Fruit fly (Drosophila melanogaster) whole organism, embryonic: ENCODE measurements around the gene Jon25Bi.
A peak's percentile ranks its signal among the peaks of the same experiment; 100 is the strongest.

Source experiments
- Asciz ChIP-seq: fragments of 200-800 bp; sonication (Bioruptor generic); optimal IDR thresholded peaks from 2 replicates; lab custom pipeline; 2017; ENCODE audit warnings: missing biosample characterization, mild to moderate bottlenecking, missing genetic modification characterization, missing genetic modification reagents
- C15 ChIP-seq: fragments of 200-800 bp; sonication (Bioruptor generic); IDR thresholded peaks from 3 replicates; pipeline ENCODE4 v1.3.6; 2022; ENCODE audit warnings: missing biosample characterization, missing genetic modification characterization
- CG11085 ChIP-seq: fragments of 200-800 bp; sonication (Bioruptor generic); IDR thresholded peaks from 2 replicates; pipeline ENCODE4 v1.3.6; 2022; ENCODE audit warnings: missing biosample characterization, missing genetic modification characterization
- CG11560 ChIP-seq: fragments of 200-800 bp; sonication (Bioruptor generic); IDR thresholded peaks from 3 replicates; pipeline ENCODE4 v1.3.6; 2022; ENCODE audit warnings: missing biosample characterization, missing genetic modification characterization
- CG12744 ChIP-seq: fragments of 200-800 bp; sonication (Bioruptor generic); optimal IDR thresholded peaks from 2 replicates; lab custom pipeline; 2016; ENCODE audit warnings: missing biosample characterization, missing genetic modification characterization
- CG13624 ChIP-seq: fragments of 200-800 bp; sonication (Bioruptor generic); optimal IDR thresholded peaks from 2 replicates; lab custom pipeline; 2016; ENCODE audit warnings: missing biosample characterization, missing genetic modification characterization
- CG14441 ChIP-seq: fragments of 200-800 bp; sonication (Bioruptor generic); IDR thresholded peaks from 2 replicates; pipeline ENCODE4 v1.3.6; 2022; ENCODE audit warnings: missing biosample characterization, missing genetic modification characterization
- CG15011 ChIP-seq: fragments of 200-800 bp; sonication (Bioruptor generic); optimal IDR thresholded peaks from 3 replicates; lab custom pipeline; 2018; ENCODE audit warnings: missing biosample characterization, mild to moderate bottlenecking, missing genetic modification characterization
- CG15479 ChIP-seq: fragments of 200-800 bp; sonication (Bioruptor generic); optimal IDR thresholded peaks from 3 replicates; lab custom pipeline; 2019; ENCODE audit warnings: missing biosample characterization, mild to moderate bottlenecking, missing genetic modification characterization, moderate library complexity
- CG1603 ChIP-seq: fragments of 200-800 bp; sonication (Bioruptor generic); optimal IDR thresholded peaks from 2 replicates; lab custom pipeline; 2019; ENCODE audit warnings: missing biosample characterization, mild to moderate bottlenecking, missing genetic modification characterization, moderate library complexity
- CG17186 ChIP-seq: fragments of 200-800 bp; sonication (Bioruptor generic); optimal IDR thresholded peaks from 3 replicates; lab custom pipeline; 2017; ENCODE audit warnings: missing biosample characterization, missing genetic modification reagents, missing genetic modification characterization
- CG17612 ChIP-seq: fragments of 200-800 bp; sonication (Bioruptor generic); IDR thresholded peaks from 2 replicates; pipeline ENCODE4 v1.3.6; 2022; ENCODE audit warnings: missing biosample characterization, missing genetic modification characterization
- CG17802 ChIP-seq: fragments of 200-800 bp; sonication (Bioruptor generic); optimal IDR thresholded peaks from 2 replicates; lab custom pipeline; 2018; ENCODE audit warnings: missing biosample characterization, mild to moderate bottlenecking, missing genetic modification characterization, moderate library complexity
- CG31224 ChIP-seq: fragments of 200-800 bp; sonication (Bioruptor generic); IDR thresholded peaks from 2 replicates; pipeline ENCODE4 v1.3.6; 2022; ENCODE audit warnings: missing biosample characterization, missing genetic modification characterization
- CG3163 ChIP-seq: fragments of 200-800 bp; sonication (Bioruptor generic); optimal IDR thresholded peaks from 3 replicates; lab custom pipeline; 2016; ENCODE audit warnings: missing biosample characterization, missing genetic modification characterization
- CG34224 ChIP-seq: fragments of 200-800 bp; sonication (Bioruptor generic); IDR thresholded peaks from 3 replicates; pipeline ENCODE4 v1.3.6; 2022; ENCODE audit warnings: missing biosample characterization, missing genetic modification characterization; ENCODE audit not compliant: partially characterized antibody
- CG7745 ChIP-seq: fragments of 200-800 bp; sonication (Bioruptor generic); optimal IDR thresholded peaks from 2 replicates; lab custom pipeline; 2018; ENCODE audit warnings: missing biosample characterization, mild to moderate bottlenecking, missing genetic modification characterization, moderate library complexity
- CG7928 ChIP-seq: fragments of 200-800 bp; sonication (Bioruptor generic); optimal IDR thresholded peaks from 2 replicates; lab custom pipeline; 2017; ENCODE audit warnings: missing biosample characterization, mild to moderate bottlenecking, missing genetic modification characterization
- CG7963 ChIP-seq: fragments of 200-800 bp; sonication (Bioruptor generic); IDR thresholded peaks from 3 replicates; pipeline ENCODE4 v1.3.6; 2022; ENCODE audit warnings: missing biosample characterization, missing genetic modification characterization; ENCODE audit not compliant: partially characterized antibody
- CG9817 ChIP-seq: fragments of 200-800 bp; sonication (Bioruptor generic); optimal IDR thresholded peaks from 2 replicates; lab custom pipeline; 2018; ENCODE audit warnings: missing biosample characterization, mild to moderate bottlenecking, missing genetic modification characterization, moderate library complexity
- E2f1 ChIP-seq: fragments of 200-800 bp; sonication (Bioruptor generic); IDR thresholded peaks from 2 replicates; pipeline ENCODE4 v1.3.6; 2022; ENCODE audit warnings: missing biosample characterization, missing genetic modification characterization
- Eip74EF ChIP-seq, 2 experiments: fragments of 200-800 bp in 1 of 2; fragments of >200 bp in 1 of 2; sonication (Bioruptor generic) in 1 of 2; optimal IDR thresholded peaks; 2 replicates each; lab custom pipeline; 2017 to 2019; ENCODE audit warnings: missing biosample characterization in 2 of 2, missing genetic modification characterization in 2 of 2, mild to moderate bottlenecking in 1 of 2, moderate library complexity in 1 of 2
- Ets97D ChIP-seq: fragments of 200-800 bp; sonication (Bioruptor generic); optimal IDR thresholded peaks from 3 replicates; lab custom pipeline; 2016; ENCODE audit warnings: missing biosample characterization, missing genetic modification characterization
- HLH54F ChIP-seq: fragments of 200-800 bp; sonication (Bioruptor generic); optimal IDR thresholded peaks from 3 replicates; lab custom pipeline; 2016; ENCODE audit warnings: missing biosample characterization, missing genetic modification characterization
- HmgD ChIP-seq: fragments of 200-800 bp; sonication (Bioruptor generic); optimal IDR thresholded peaks from 3 replicates; lab custom pipeline; 2016; ENCODE audit warnings: missing biosample characterization, missing genetic modification characterization
- Kr ChIP-seq: fragments of 200-800 bp; sonication (Bioruptor generic); optimal IDR thresholded peaks from 2 replicates; lab custom pipeline; 2017; ENCODE audit warnings: missing biosample characterization, mild to moderate bottlenecking, missing genetic modification characterization
- Max ChIP-seq: fragments of 200-800 bp; sonication (Bioruptor generic); optimal IDR thresholded peaks from 2 replicates; lab custom pipeline; 2016; ENCODE audit warnings: missing biosample characterization, mild to moderate bottlenecking, missing genetic modification characterization
- Mrtf ChIP-seq: fragments of 200-800 bp; sonication (Bioruptor generic); IDR thresholded peaks from 3 replicates; pipeline ENCODE4 v1.3.6; 2022; ENCODE audit warnings: missing biosample characterization, missing genetic modification characterization
- Six4 ChIP-seq: fragments of 200-800 bp; sonication (Bioruptor generic); optimal IDR thresholded peaks from 2 replicates; lab custom pipeline; 2016; ENCODE audit warnings: missing biosample characterization, missing genetic modification characterization
- amos ChIP-seq: fragments of 200-800 bp; sonication (Bioruptor generic); IDR thresholded peaks from 2 replicates; pipeline ENCODE4 v1.3.6; 2022; ENCODE audit warnings: missing biosample characterization, missing genetic modification characterization; ENCODE audit not compliant: partially characterized antibody
- ara ChIP-seq: fragments of 200-800 bp; sonication (Bioruptor generic); IDR thresholded peaks from 2 replicates; pipeline ENCODE4 v1.3.6; 2022; ENCODE audit warnings: missing biosample characterization, missing genetic modification characterization
- ase ChIP-seq: fragments of 200-800 bp; sonication (Bioruptor generic); IDR thresholded peaks from 3 replicates; pipeline ENCODE4 v1.3.6; 2022; ENCODE audit warnings: missing biosample characterization, missing genetic modification characterization
- cad ChIP-seq: fragments of >200 bp; optimal IDR thresholded peaks from 2 replicates; lab custom pipeline; 2017; ENCODE audit warnings: missing biosample characterization, missing genetic modification characterization
- cato ChIP-seq: fragments of 200-800 bp; sonication (Bioruptor generic); optimal IDR thresholded peaks from 2 replicates; lab custom pipeline; 2016; ENCODE audit warnings: missing biosample characterization, missing genetic modification characterization, borderline replicate concordance
- chif ChIP-seq, 2 experiments: fragments of 200-800 bp; sonication (Bioruptor generic); optimal IDR thresholded peaks; 3 replicates each; lab custom pipeline; 2016; ENCODE audit warnings: missing biosample characterization in 2 of 2, missing genetic modification characterization in 2 of 2
- dan ChIP-seq: fragments of 200-800 bp; sonication (Bioruptor generic); IDR thresholded peaks from 2 replicates; pipeline ENCODE4 v1.3.6; 2022; ENCODE audit warnings: missing biosample characterization, missing genetic modification characterization
- emc ChIP-seq: fragments of 200-800 bp; sonication (Bioruptor generic); optimal IDR thresholded peaks from 2 replicates; lab custom pipeline; 2016; ENCODE audit warnings: missing biosample characterization, missing genetic modification characterization
- ham ChIP-seq: fragments of 200-800 bp; sonication (Bioruptor generic); IDR thresholded peaks from 2 replicates; pipeline ENCODE4 v1.3.6; 2022; ENCODE audit warnings: missing biosample characterization, missing genetic modification characterization
- hbn ChIP-seq: fragments of 200-800 bp; sonication (Bioruptor generic); IDR thresholded peaks from 2 replicates; pipeline ENCODE4 v1.3.6; 2022; ENCODE audit warnings: missing biosample characterization, missing genetic modification characterization; ENCODE audit not compliant: partially characterized antibody
- nmo ChIP-seq: fragments of 200-800 bp; sonication (Bioruptor generic); optimal IDR thresholded peaks from 2 replicates; lab custom pipeline; 2018; ENCODE audit warnings: missing biosample characterization, mild to moderate bottlenecking, missing genetic modification characterization, moderate library complexity
- sug ChIP-seq: fragments of 200-800 bp; optimal IDR thresholded peaks from 2 replicates; lab custom pipeline; 2019; ENCODE audit warnings: missing biosample characterization, mild to moderate bottlenecking, missing genetic modification characterization, moderate library complexity
- tll ChIP-seq, 2 experiments: fragments of 200-800 bp in 1 of 2; fragments of >200 bp in 1 of 2; sonication (Bioruptor generic) in 1 of 2; optimal IDR thresholded peaks; 2 replicates each; lab custom pipeline; 2017 to 2019; ENCODE audit warnings: missing biosample characterization in 2 of 2, missing genetic modification characterization in 2 of 2, mild to moderate bottlenecking in 1 of 2, moderate library complexity in 1 of 2
- trh ChIP-seq: fragments of 200-800 bp; sonication (Bioruptor generic); optimal IDR thresholded peaks from 2 replicates; lab custom pipeline; 2016; ENCODE audit warnings: missing biosample characterization, missing genetic modification characterization
- ttk ChIP-seq: fragments of 200-800 bp; sonication (Bioruptor generic); IDR thresholded peaks from 2 replicates; pipeline ENCODE4 v2.1.2; 2022; ENCODE audit warnings: missing biosample characterization, missing genetic modification characterization
- unpg ChIP-seq: fragments of 200-800 bp; sonication (Bioruptor generic); optimal IDR thresholded peaks from 3 replicates; lab custom pipeline; 2018; ENCODE audit warnings: missing biosample characterization, mild to moderate bottlenecking, missing genetic modification characterization, moderate library complexity
- vvl ChIP-seq: fragments of 200-800 bp; sonication (Bioruptor generic); IDR thresholded peaks from 2 replicates; pipeline ENCODE4 v1.3.6; 2022; ENCODE audit warnings: missing biosample characterization, missing genetic modification characterization
- zf30C ChIP-seq: fragments of 200-800 bp; sonication (Bioruptor generic); optimal IDR thresholded peaks from 3 replicates; lab custom pipeline; 2018; ENCODE audit warnings: missing biosample characterization, mild to moderate bottlenecking, missing genetic modification characterization
- zfh2 ChIP-seq: fragments of 200-800 bp; sonication (Bioruptor generic); optimal IDR thresholded peaks from 2 replicates; lab custom pipeline; 2016; ENCODE audit warnings: missing biosample characterization, missing genetic modification characterization

Jon25Bi gene

DNA sequence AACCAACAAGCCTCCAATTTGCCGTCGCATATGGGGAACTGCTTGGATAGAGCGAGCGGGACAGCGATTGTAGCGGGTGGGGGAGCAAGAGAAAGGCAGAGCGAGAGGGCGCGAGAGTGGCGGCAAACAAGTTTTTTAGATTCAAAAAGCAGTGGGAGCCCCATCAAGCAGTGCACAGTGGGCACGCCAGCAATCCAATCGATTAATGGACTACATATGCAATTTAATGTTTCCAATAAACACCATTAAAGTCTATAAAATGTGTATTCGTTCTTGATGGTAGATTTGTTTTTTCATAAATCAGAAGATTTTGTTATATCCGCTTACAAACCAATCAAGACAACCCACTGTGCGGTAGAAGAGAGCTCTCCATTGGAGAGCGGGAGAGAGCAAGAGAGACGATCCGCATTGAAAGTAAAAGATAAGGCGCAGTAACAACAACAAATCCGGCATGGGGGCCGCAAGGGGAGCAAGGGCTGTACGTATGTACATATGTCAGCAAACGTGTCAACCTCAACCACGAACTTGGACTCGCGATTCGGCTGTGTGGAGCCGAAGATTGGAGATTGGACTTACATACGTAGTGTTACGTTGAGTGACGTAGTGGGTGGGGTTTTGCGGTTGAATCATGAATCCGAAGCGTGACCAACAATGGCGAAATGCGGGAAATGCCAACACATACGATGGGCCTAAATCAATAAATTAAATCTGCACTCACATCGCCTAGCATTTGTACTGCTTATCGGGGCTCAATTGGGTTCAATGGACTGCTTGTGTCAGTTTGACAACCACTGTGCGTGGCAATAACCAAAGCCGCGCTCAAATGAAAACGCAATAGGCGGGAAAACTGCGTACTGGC lies 42.7 kb upstream of the Jon25Bi start (continued):
- TF ChIP-seq Asciz (GFP tag; lab: Kevin White, UChicago) (peak; percentile 99), CG31224 (peak; percentile 97), Mrtf (GFP tag; lab: Robert Waterston, UW) (peak; percentile 99), tll (GFP tag; optimal IDR thresholded peaks at IDR 0.05; lab: Kevin White, UChicago) (no peak), ham (GFP tag; lab: Robert Waterston, UW) (no peak; the same call in 1 of the 2 replicates), trh (GFP tag; lab: Kevin White, UChicago) (peak; percentile 98), zf30C (no peak), dan (GFP tag; lab: Robert Waterston, UW) (peak; percentile 97), Ets97D (GFP tag; lab: Kevin White, UChicago) (peak; percentile 94), CG15479 (no peak), cato (GFP tag; lab: Kevin White, UChicago) (peak; percentile 99), ase (GFP tag; lab: Robert Waterston, UW) (peak; percentile 100), CG9817 (tag; lab: Kevin White, UChicago) (peak; percentile 98), CG11560 (tag; lab: Robert Waterston, UW) (peak; percentile 94), ara (GFP tag; lab: Robert Waterston, UW) (peak; percentile 99), HLH54F (GFP tag; lab: Kevin White, UChicago) (peak; percentile 99), chif (GFP tag; optimal IDR thresholded peaks at IDR 0.05; lab: Kevin White, UChicago) (peak; percentile 99), CG14441 (peak; percentile 99), CG34224 (GFP tag; lab: Robert Waterston, UW) (no peak), CG15011 (GFP tag; lab: Kevin White, UChicago) (peak; percentile 98), CG12744 (GFP tag; lab: Kevin White, UChicago) (peak; percentile 99), Eip74EF (GFP tag; optimal IDR thresholded peaks at IDR 0.05; lab: Kevin White, UChicago) (peak; percentile 91 to 97), CG13624 (GFP tag; lab: Kevin White, UChicago) (peak; percentile 99), CG7928 (peak; percentile 82), zfh2 (peak; percentile 99), sug (tag; lab: Kevin White, UChicago) (peak; percentile 100), CG3163 (GFP tag; lab: Kevin White, UChicago) (peak; percentile 96), unpg (GFP tag; lab: Kevin White, UChicago) (peak; percentile 100), emc (GFP tag; lab: Kevin White, UChicago) (peak; percentile 97), CG7745 (tag; lab: Kevin White, UChicago) (peak; percentile 88), C15 (peak; percentile 97), CG17186 (peak; percentile 97), CG11085 (peak; percentile 99), cad (GFP tag; lab: Kevin White, UChicago) (peak; percentile 60), HmgD (GFP tag; lab: Kevin White, UChicago) (peak; percentile 99), vvl (GFP tag; lab: Robert Waterston, UW) (peak; percentile 100), hbn (GFP tag; lab: Robert Waterston, UW) (peak; percentile 15; the same call in 1 of the 2 replicates), Six4 (peak; percentile 99), CG1603 (tag; lab: Kevin White, UChicago) (peak; percentile 99), CG17612 (peak; percentile 98), Kr (GFP tag; lab: Kevin White, UChicago) (peak; percentile 87), Max (GFP tag; lab: Kevin White, UChicago) (peak; percentile 99), E2f1 (peak; percentile 99), nmo (GFP tag; lab: Kevin White, UChicago) (peak; percentile 99), CG17802 (tag; lab: Kevin White, UChicago) (peak; percentile 94), amos (GFP tag; lab: Robert Waterston, UW) (no peak), CG7963 (GFP tag; lab: Robert Waterston, UW) (peak; percentile 70), ttk (GFP tag; lab: Robert Waterston, UW) (peak; percentile 99)
